Fruit fly (Drosophila melanogaster): ENCODE measurements around the gene Sgs8.

Sgs8 gene

dm6 chr3L:11554338-11554737 lies 45.1 kb upstream of the Sgs8 start (continued):
- peak; percentile 56; the same call in 1 of the 3 replicates for TF ChIP-seq B-H1 (GFP tag; IDR thresholded peaks at IDR 0.05)
- peak; percentile 96 for TF ChIP-seq Ets65A (GFP tag)
- TF ChIP-seq Dll (GFP tag; IDR thresholded peaks at IDR 0.05; ENCODE audit: partially characterized antibody): no peak
- no peak for TF ChIP-seq bbx (GFP tag; IDR thresholded peaks at IDR 0.05; ENCODE audit: partially characterized antibody)
- TF ChIP-seq Nf-YB (GFP tag; optimal IDR thresholded peaks at IDR 0.05): peak; percentile 77
- TF ChIP-seq CG11560 (tag; IDR thresholded peaks at IDR 0.05): no peak
- TF ChIP-seq ap (GFP tag; IDR thresholded peaks at IDR 0.05): peak; percentile 68; the same call in 1 of the 2 replicates
- peak; percentile 46 for TF ChIP-seq TFAM (GFP tag; optimal IDR thresholded peaks at IDR 0.05)
- TF ChIP-seq hbn (GFP tag; IDR thresholded peaks at IDR 0.05; ENCODE audit: partially characterized antibody): no peak
- peak; percentile 96 for TF ChIP-seq vvl (GFP tag; IDR thresholded peaks at IDR 0.05)
- no peak for TF ChIP-seq unc-4 (GFP tag; IDR thresholded peaks at IDR 0.05; ENCODE audit: partially characterized antibody)
- TF ChIP-seq Sry-δ (GFP tag; optimal IDR thresholded peaks at IDR 0.05): peak; percentile 13
- TF ChIP-seq trem (tag; optimal IDR thresholded peaks at IDR 0.05): peak; percentile 93
- TF ChIP-seq chn (GFP tag; optimal IDR thresholded peaks at IDR 0.05): peak; percentile 88
- peak; percentile 66 for TF ChIP-seq pnt (GFP tag; optimal IDR thresholded peaks at IDR 0.05)
- peak; percentile 81 for TF ChIP-seq CG1233 (GFP tag; optimal IDR thresholded peaks at IDR 0.05)
- TF ChIP-seq ham (GFP tag; IDR thresholded peaks at IDR 0.05): no peak
- peak; percentile 72 for TF ChIP-seq CG18619 (GFP tag; optimal IDR thresholded peaks at IDR 0.05)
- TF ChIP-seq CG10321 (GFP tag; IDR thresholded peaks at IDR 0.05): 0 out of 2 replicates have a peak, but pooled peaks have one; percentile 17
- TF ChIP-seq sim (GFP tag; IDR thresholded peaks at IDR 0.05): peak; percentile 91
- peak; percentile 73 for TF ChIP-seq CG7271 (tag; optimal IDR thresholded peaks at IDR 0.05)
- TF ChIP-seq sqz (GFP tag; optimal IDR thresholded peaks at IDR 0.05): peak; percentile 69
- TF ChIP-seq CG10366 (GFP tag; IDR thresholded peaks at IDR 0.05): peak; percentile 73
- TF ChIP-seq cato (GFP tag; optimal IDR thresholded peaks at IDR 0.05; ENCODE audit: borderline replicate concordance): peak; percentile 63
- no peak for TF ChIP-seq cg (GFP tag; optimal IDR thresholded peaks at IDR 0.05)
- peak; percentile 65 for TF ChIP-seq CG12236 (GFP tag; optimal IDR thresholded peaks at IDR 0.05)
- peak; percentile 42 for TF ChIP-seq CG8281 (tag; optimal IDR thresholded peaks at IDR 0.05)
- TF ChIP-seq sc (optimal IDR thresholded peaks at IDR 0.05): no peak
- peak; percentile 91 for TF ChIP-seq sc (GFP tag; optimal IDR thresholded peaks at IDR 0.05)
- peak in 1 of 2 experiments; percentile 12 for TF ChIP-seq insv (GFP tag; optimal IDR thresholded peaks at IDR 0.05)
- no peak for TF ChIP-seq hkb (optimal IDR thresholded peaks at IDR 0.05)
- TF ChIP-seq hkb (GFP tag; IDR thresholded peaks at IDR 0.05): peak; percentile 83
- peak; percentile 48 for TF ChIP-seq CG13123 (GFP tag; optimal IDR thresholded peaks at IDR 0.05)
- TF ChIP-seq CG17328 (GFP tag; IDR thresholded peaks at IDR 0.05): peak; percentile 83
- peak; percentile 51 for TF ChIP-seq esg (GFP tag; conservative IDR thresholded peaks at IDR 0.05)
- TF ChIP-seq zen2 (GFP tag; IDR thresholded peaks at IDR 0.05; ENCODE audit: partially characterized antibody): no peak
- no peak for TF ChIP-seq dimm (GFP tag; IDR thresholded peaks at IDR 0.05)
- TF ChIP-seq Bdp1 (GFP tag; optimal IDR thresholded peaks at IDR 0.05): peak; percentile 63
- peak; percentile 74 for TF ChIP-seq stwl (tag; optimal IDR thresholded peaks at IDR 0.05)
- no peak for TF ChIP-seq Doc3 (GFP tag; IDR thresholded peaks at IDR 0.05; ENCODE audit: partially characterized antibody)
- TF ChIP-seq Spps (tag; optimal IDR thresholded peaks at IDR 0.05): peak; percentile 90
- TF ChIP-seq dpn (GFP tag; optimal IDR thresholded peaks at IDR 0.05): peak; percentile 70 to 80
- no peak for TF ChIP-seq vnd (GFP tag; IDR thresholded peaks at IDR 0.05; ENCODE audit: partially characterized antibody)
- no peak for TF ChIP-seq bigmax (GFP tag; optimal IDR thresholded peaks at IDR 0.05)
- TF ChIP-seq CG12219 (GFP tag; optimal IDR thresholded peaks at IDR 0.05): peak; percentile 71
- TF ChIP-seq sima (GFP tag; optimal IDR thresholded peaks at IDR 0.05): no peak
- no peak for TF ChIP-seq knrl (GFP tag; IDR thresholded peaks at IDR 0.05; ENCODE audit: partially characterized antibody)
- TF ChIP-seq CG13775 (GFP tag; optimal IDR thresholded peaks at IDR 0.05): peak; percentile 82
- TF ChIP-seq CG13296 (GFP tag; optimal IDR thresholded peaks at IDR 0.05): no peak
- no peak for TF ChIP-seq CG15073 (GFP tag; optimal IDR thresholded peaks at IDR 0.05)
- peak; percentile 91 for TF ChIP-seq phol (tag; optimal IDR thresholded peaks at IDR 0.05)
- no peak for TF ChIP-seq yki (optimal IDR thresholded peaks at IDR 0.05)
